Worm (Caenorhabditis elegans): Measurements from ENCODE around the gene srp-1.

The srp-1 gene

DNA sequence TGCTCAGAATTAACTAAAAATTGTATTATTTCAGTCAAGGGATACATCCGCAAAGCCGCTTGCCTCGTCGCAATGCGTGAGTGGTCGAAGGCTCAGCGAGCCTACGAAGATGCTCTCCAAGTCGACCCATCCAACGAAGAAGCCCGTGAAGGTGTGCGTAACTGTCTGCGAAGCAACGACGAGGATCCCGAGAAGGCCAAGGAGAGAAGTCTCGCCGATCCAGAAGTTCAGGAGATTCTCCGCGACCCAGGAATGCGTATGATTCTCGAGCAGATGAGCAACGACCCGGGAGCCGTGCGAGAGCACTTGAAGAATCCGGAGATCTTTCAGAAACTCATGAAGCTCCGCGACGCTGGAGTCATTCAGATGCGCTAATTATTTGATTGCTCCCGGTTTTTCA lies 21.3 kb downstream of the srp-1 start:
- TF ChIP-seq mab-5 (tag; optimal IDR thresholded peaks at IDR 0.05) (no peak), nhr-237 (tag; optimal IDR thresholded peaks at IDR 0.05) (no peak), unc-39 (tag; optimal IDR thresholded peaks at IDR 0.05) (no peak), lin-11 (tag; optimal IDR thresholded peaks at IDR 0.05) (no peak), nhr-11 (tag; optimal IDR thresholded peaks at IDR 0.05) (no peak), lin-13 (GFP tag; optimal IDR thresholded peaks at IDR 0.05) (no peak), crh-2 (tag; optimal IDR thresholded peaks at IDR 0.05) (no peak), ceh-82 (tag; optimal IDR thresholded peaks at IDR 0.05) (no peak), skn-1 (tag; optimal IDR thresholded peaks at IDR 0.05) (no peak), dmd-4 (tag; optimal IDR thresholded peaks at IDR 0.05) (no peak)

DNA sequence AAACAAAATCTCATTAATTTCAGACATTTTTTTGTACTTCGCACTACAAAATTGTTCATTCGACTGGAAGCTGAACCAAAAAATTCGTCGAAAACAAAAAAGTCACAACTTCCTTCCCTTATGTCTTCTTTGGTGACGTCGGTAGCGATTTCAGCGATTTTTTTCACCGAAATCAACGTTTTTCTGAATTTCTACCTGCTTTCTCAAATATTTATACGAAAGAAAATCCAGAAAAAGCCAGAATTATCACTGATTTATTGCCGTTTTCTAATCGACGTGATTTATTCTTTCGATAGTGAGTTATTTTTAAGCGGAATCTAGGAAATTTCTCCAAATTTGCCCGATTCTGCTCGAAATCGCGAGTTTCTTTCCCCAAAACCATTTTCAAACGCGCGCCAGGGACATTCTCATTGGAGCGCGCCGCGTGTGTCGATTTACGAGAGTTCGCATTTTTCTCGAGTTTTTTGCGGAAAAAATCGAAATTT lies 21.8 kb downstream of the srp-1 start, which contains the start of gene srbc-58:
Gene srbc-58, plus strand, starts transcription at position 121 of the 485 bp plus-strand sequence.
- TF ChIP-seq lin-39 (tag; optimal IDR thresholded peaks at IDR 0.05): no peak
- TF ChIP-seq nhr-6 (tag; optimal IDR thresholded peaks at IDR 0.05): no peak
- no peak for TF ChIP-seq nhr-12 (tag; optimal IDR thresholded peaks at IDR 0.05)
- no peak for TF ChIP-seq snpc-4 (tag; optimal IDR thresholded peaks at IDR 0.05)
- TF ChIP-seq zag-1 (tag; optimal IDR thresholded peaks at IDR 0.05): no peak
- TF ChIP-seq nhr-11 (tag; optimal IDR thresholded peaks at IDR 0.05): no peak
- no peak for TF ChIP-seq skn-1 (tag; optimal IDR thresholded peaks at IDR 0.05)
- TF ChIP-seq lsy-2 (tag; optimal IDR thresholded peaks at IDR 0.05): peak in 1 of 2 experiments; percentile 13
- peak; percentile 9 for TF ChIP-seq lin-13 (GFP tag; optimal IDR thresholded peaks at IDR 0.05)
- no peak for TF ChIP-seq R02D3.7 (tag; optimal IDR thresholded peaks at IDR 0.05)
- TF ChIP-seq mbf-1 (tag; optimal IDR thresholded peaks at IDR 0.05): no peak
- no peak for TF ChIP-seq ceh-16 (tag; optimal IDR thresholded peaks at IDR 0.05)
- TF ChIP-seq ama-1 (optimal IDR thresholded peaks at IDR 0.05): peak; percentile 70
- TF ChIP-seq C34F6.9 (tag; optimal IDR thresholded peaks at IDR 0.05): peak; percentile 29
- TF ChIP-seq nhr-129 (tag; optimal IDR thresholded peaks at IDR 0.05): peak; percentile 16
- TF ChIP-seq nhr-21 (tag; optimal IDR thresholded peaks at IDR 0.05): no peak
- no peak for TF ChIP-seq unc-39 (tag; optimal IDR thresholded peaks at IDR 0.05)
- TF ChIP-seq nhr-77 (tag; optimal IDR thresholded peaks at IDR 0.05): no peak
- TF ChIP-seq ztf-11 (tag; optimal IDR thresholded peaks at IDR 0.05): no peak
- no peak for TF ChIP-seq fos-1 (tag; optimal IDR thresholded peaks at IDR 0.05)
- TF ChIP-seq egl-27 (tag; optimal IDR thresholded peaks at IDR 0.05): no peak
- TF ChIP-seq sma-9 (GFP tag; optimal IDR thresholded peaks at IDR 0.05): no peak
- TF ChIP-seq sma-9 (tag; optimal IDR thresholded peaks at IDR 0.05): no peak
- no peak for TF ChIP-seq sma-3 (GFP tag; optimal IDR thresholded peaks at IDR 0.05)
- TF ChIP-seq dmd-4 (tag; optimal IDR thresholded peaks at IDR 0.05): no peak
- no peak for TF ChIP-seq unc-62 (GFP tag; optimal IDR thresholded peaks at IDR 0.05)
- peak; percentile 34 for TF ChIP-seq unc-55 (GFP tag; optimal IDR thresholded peaks at IDR 0.05)
- TF ChIP-seq Y55F3AM.14 (GFP tag; optimal IDR thresholded peaks at IDR 0.05): no peak
- peak; percentile 27 for TF ChIP-seq crh-2 (tag; optimal IDR thresholded peaks at IDR 0.05)
- TF ChIP-seq lin-11 (tag; optimal IDR thresholded peaks at IDR 0.05): no peak
- peak; percentile 41 for TF ChIP-seq ztf-4 (tag; optimal IDR thresholded peaks at IDR 0.05)
- TF ChIP-seq alr-1 (tag; optimal IDR thresholded peaks at IDR 0.05): no peak
- TF ChIP-seq ztf-1 (GFP tag; conservative IDR thresholded peaks at IDR 0.05): no peak
- TF ChIP-seq nhr-23 (tag; optimal IDR thresholded peaks at IDR 0.05): no peak
- no peak for TF ChIP-seq elt-3 (tag; optimal IDR thresholded peaks at IDR 0.05)
- no peak for TF ChIP-seq aly-2 (tag; optimal IDR thresholded peaks at IDR 0.05)
- no peak for TF ChIP-seq ZK546.5 (tag; optimal IDR thresholded peaks at IDR 0.05)
- no peak for TF ChIP-seq mdl-1 (tag; optimal IDR thresholded peaks at IDR 0.05)
- TF ChIP-seq nhr-237 (tag; optimal IDR thresholded peaks at IDR 0.05): no peak
- no peak for TF ChIP-seq mab-5 (tag; optimal IDR thresholded peaks at IDR 0.05)
- peak; percentile 23 for TF ChIP-seq gmeb-1 (tag; optimal IDR thresholded peaks at IDR 0.05)
- TF ChIP-seq sem-4 (tag; optimal IDR thresholded peaks at IDR 0.05): no peak
- no peak for TF ChIP-seq elt-1 (tag; optimal IDR thresholded peaks at IDR 0.05)
- no peak for TF ChIP-seq nhr-25 (tag; optimal IDR thresholded peaks at IDR 0.05)
- TF ChIP-seq blmp-1 (tag; optimal IDR thresholded peaks at IDR 0.05; ENCODE audit: insufficient read depth): no peak
- TF ChIP-seq peb-1 (tag; optimal IDR thresholded peaks at IDR 0.05): no peak
- no peak for TF ChIP-seq nhr-10 (tag; optimal IDR thresholded peaks at IDR 0.05)
- no peak for TF ChIP-seq ceh-82 (tag; optimal IDR thresholded peaks at IDR 0.05)
- TF ChIP-seq F13H6.1 (tag; optimal IDR thresholded peaks at IDR 0.05): peak; percentile 3

All from whole organism, L2 larva.